Fruit fly (Drosophila melanogaster): ENCODE data around the gene TBC1D23.

TBC1D23 gene

DNA sequence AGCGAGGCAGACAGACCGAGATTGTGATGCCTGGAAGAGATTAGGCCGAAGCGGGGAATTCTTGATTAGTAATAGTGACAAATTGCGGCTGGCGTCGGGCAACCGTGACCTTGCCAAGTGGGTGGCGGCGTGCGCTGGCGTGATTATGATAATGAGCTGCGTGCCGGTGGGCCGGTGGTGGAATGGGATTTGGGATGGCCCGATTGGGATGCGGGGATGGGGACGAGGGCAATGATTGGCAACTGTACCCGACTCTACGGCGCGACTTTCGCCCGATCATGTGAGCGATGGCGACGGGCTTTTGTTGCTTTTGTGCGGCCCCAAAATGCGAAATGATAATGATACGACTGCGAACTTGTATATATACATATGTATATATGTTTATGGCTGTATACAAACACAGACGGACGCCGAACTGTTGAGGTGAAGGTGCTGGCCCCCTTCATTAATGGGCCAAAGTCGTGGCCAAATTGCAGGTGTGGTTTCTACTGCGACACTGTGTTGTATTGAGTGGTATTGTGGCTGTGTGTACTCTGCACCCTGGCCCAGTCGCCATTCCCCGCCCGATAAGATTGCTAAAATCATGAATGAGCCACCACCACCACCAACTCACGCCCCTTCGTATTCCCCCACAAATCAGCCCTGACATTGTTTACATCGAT lies 12.3 kb upstream of the TBC1D23 start:
- TF ChIP-seq ttk (GFP tag; IDR thresholded peaks at IDR 0.05) (no peak), GATAe (GFP tag; conservative IDR thresholded peaks at IDR 0.05) (peak; percentile 48; the same call in 1 of the 2 replicates), ftz-f1 (GFP tag; optimal IDR thresholded peaks at IDR 0.05) (peak; percentile 46), lbe (GFP tag; optimal IDR thresholded peaks at IDR 0.05) (peak; percentile 6), hb (GFP tag; IDR thresholded peaks at IDR 0.05; ENCODE audit: partially characterized antibody) (0 out of 3 replicates have a peak, but pooled peaks have one; percentile 5), Med (GFP tag) (peak; percentile 65), lab (GFP tag; optimal IDR thresholded peaks at IDR 0.05) (peak; percentile 55), exex (tag; optimal IDR thresholded peaks at IDR 0.05) (peak; percentile 43), CTCF (GFP tag; optimal IDR thresholded peaks at IDR 0.05) (no peak), sqz (GFP tag; optimal IDR thresholded peaks at IDR 0.05) (no peak), chn (GFP tag; optimal IDR thresholded peaks at IDR 0.05) (no peak), chinmo (GFP tag; IDR thresholded peaks at IDR 0.05; ENCODE audit: partially characterized antibody) (0 out of 4 replicates have a peak, but pooled peaks have one; percentile 4), H2.0 (GFP tag; IDR thresholded peaks at IDR 0.05) (no peak), CG32532 (GFP tag; IDR thresholded peaks at IDR 0.05) (peak; percentile 9; the same call in 1 of the 2 replicates), vnd (GFP tag; IDR thresholded peaks at IDR 0.05; ENCODE audit: partially characterized antibody) (no peak), crol (GFP tag; IDR thresholded peaks at IDR 0.05) (peak; percentile 34; the same call in 1 of the 2 replicates), Pdp1 (GFP tag; optimal IDR thresholded peaks at IDR 0.05) (no peak), sug (tag; optimal IDR thresholded peaks at IDR 0.05) (peak; percentile 33), inv (GFP tag; IDR thresholded peaks at IDR 0.05; ENCODE audit: partially characterized antibody) (0 out of 2 replicates have a peak, but pooled peaks have one; percentile 23), CG6765 (GFP tag; optimal IDR thresholded peaks at IDR 0.05) (peak; percentile 30), slbo (GFP tag; IDR thresholded peaks at IDR 0.05) (no peak), CG3281 (GFP tag; optimal IDR thresholded peaks at IDR 0.05) (peak; percentile 25), cwo (GFP tag; optimal IDR thresholded peaks at IDR 0.05) (peak; percentile 74), nom (GFP tag; optimal IDR thresholded peaks at IDR 0.05) (peak; percentile 22), sens (GFP tag) (peak; percentile 49), CG7987 (GFP tag; optimal IDR thresholded peaks at IDR 0.05) (peak; percentile 77), CG34376 (GFP tag; optimal IDR thresholded peaks at IDR 0.05) (peak; percentile 45), vvl (GFP tag; IDR thresholded peaks at IDR 0.05) (peak; percentile 45; the same call in 1 of the 2 replicates), Fer1 (GFP tag; optimal IDR thresholded peaks at IDR 0.05) (no peak), B-H2 (GFP tag; optimal IDR thresholded peaks at IDR 0.05) (peak; percentile 18), Nf-YA (GFP tag; IDR thresholded peaks at IDR 0.05) (no peak), CG10543 (GFP tag; optimal IDR thresholded peaks at IDR 0.05) (peak; percentile 71), CHES-1-like (GFP tag; optimal IDR thresholded peaks at IDR 0.05) (no peak), CG32767 (GFP tag; IDR thresholded peaks at IDR 0.05) (no peak), gro (GFP tag; optimal IDR thresholded peaks at IDR 0.05) (peak; percentile 6)

- TF ChIP-seq dmrt99B (tag; optimal IDR thresholded peaks at IDR 0.05) (no peak), Atf3 (GFP tag; optimal IDR thresholded peaks at IDR 0.05) (no peak), Nf-YC (tag; optimal IDR thresholded peaks at IDR 0.05) (no peak), CG3407 (GFP tag; optimal IDR thresholded peaks at IDR 0.05) (peak; percentile 36), disco-r (GFP tag; optimal IDR thresholded peaks at IDR 0.05) (no peak), Max (GFP tag; optimal IDR thresholded peaks at IDR 0.05) (peak; percentile 17), Fer2 (tag; optimal IDR thresholded peaks at IDR 0.05) (no peak), CG8290 (GFP tag; optimal IDR thresholded peaks at IDR 0.05) (no peak), CG8290 (tag; optimal IDR thresholded peaks at IDR 0.05) (peak in 1 of 2 experiments; percentile 20), CG9727 (GFP tag; optimal IDR thresholded peaks at IDR 0.05) (peak; percentile 32), CG3995 (GFP tag; optimal IDR thresholded peaks at IDR 0.05) (no peak), so (GFP tag; IDR thresholded peaks at IDR 0.05) (peak; percentile 31; the same call in 1 of the 3 replicates), CG13296 (GFP tag; optimal IDR thresholded peaks at IDR 0.05) (no peak), CG11085 (GFP tag; IDR thresholded peaks at IDR 0.05) (no peak), br (optimal IDR thresholded peaks at IDR 0.05) (no peak), CG12769 (tag; optimal IDR thresholded peaks at IDR 0.05) (peak; percentile 91), Bgb (GFP tag; IDR thresholded peaks at IDR 0.05; ENCODE audit: partially characterized antibody) (no peak)
Measured at dm6 chr2L:1118149-1118548, 11.0 kb upstream of the TBC1D23 start.

All from whole organism, embryonic.